Fruit fly (Drosophila melanogaster): Measurements from ENCODE around the gene CG5895.

CG5895 gene

dm6 chr3L:16049955-16050886 lies 14.9 kb downstream of the CG5895 start (continued):
- TF ChIP-seq CG13296 (GFP tag; optimal IDR thresholded peaks at IDR 0.05), result peak; percentile 71
- TF ChIP-seq az2 (GFP tag; optimal IDR thresholded peaks at IDR 0.05), result no peak
- peak; percentile 18 for TF ChIP-seq CG7839 (tag; optimal IDR thresholded peaks at IDR 0.05)
- TF ChIP-seq B-H2 (GFP tag; optimal IDR thresholded peaks at IDR 0.05), result peak; percentile 63
- no peak for TF ChIP-seq CG6791 (GFP tag; IDR thresholded peaks at IDR 0.05; ENCODE audit: partially characterized antibody)
- peak; percentile 39 for TF ChIP-seq MESR4 (GFP tag; optimal IDR thresholded peaks at IDR 0.05)
- no peak for TF ChIP-seq mld (GFP tag; IDR thresholded peaks at IDR 0.05; ENCODE audit: partially characterized antibody)
- TF ChIP-seq gce (GFP tag; IDR thresholded peaks at IDR 0.05), result no peak; the same call in 2 of the 3 replicates
- TF ChIP-seq Abd-B (GFP tag; optimal IDR thresholded peaks at IDR 0.05), result no peak
- no peak for TF ChIP-seq kay (GFP tag; optimal IDR thresholded peaks at IDR 0.05)
- TF ChIP-seq lilli (GFP tag; optimal IDR thresholded peaks at IDR 0.05), result no peak
- TF ChIP-seq CG4360 (GFP tag; IDR thresholded peaks at IDR 0.05), result 0 out of 2 replicates have a peak, but pooled peaks have one; percentile 13
- peak; percentile 49 for TF ChIP-seq scrt (GFP tag; optimal IDR thresholded peaks at IDR 0.05)
- TF ChIP-seq ato (GFP tag; IDR thresholded peaks at IDR 0.05; ENCODE audit: partially characterized antibody), result no peak
- 0 out of 2 replicates have a peak, but pooled peaks have one; percentile 10 for TF ChIP-seq CG17612 (GFP tag; IDR thresholded peaks at IDR 0.05)
- TF ChIP-seq CG13775 (GFP tag; optimal IDR thresholded peaks at IDR 0.05), result no peak
- TF ChIP-seq CG8388 (GFP tag; optimal IDR thresholded peaks at IDR 0.05), result no peak
- TF ChIP-seq CG7556 (GFP tag; optimal IDR thresholded peaks at IDR 0.05), result peak; percentile 56
- peak; percentile 35 for TF ChIP-seq CG18262 (tag; optimal IDR thresholded peaks at IDR 0.05)
- TF ChIP-seq Hey (tag; optimal IDR thresholded peaks at IDR 0.05), result no peak
- TF ChIP-seq CG2202 (tag; optimal IDR thresholded peaks at IDR 0.05), result no peak
- peak; percentile 3 for TF ChIP-seq gsb-n (tag; optimal IDR thresholded peaks at IDR 0.05)
- no peak for TF ChIP-seq pnt (GFP tag; optimal IDR thresholded peaks at IDR 0.05)
- TF ChIP-seq Scr (GFP tag; IDR thresholded peaks at IDR 0.05; ENCODE audit: partially characterized antibody), result no peak
- TF ChIP-seq Dip3 (GFP tag; optimal IDR thresholded peaks at IDR 0.05), result no peak
- peak; percentile 49 for TF ChIP-seq Med (GFP tag)
- peak; percentile 31 for TF ChIP-seq gem (tag; optimal IDR thresholded peaks at IDR 0.05)
- peak; percentile 19; the same call in 1 of the 2 replicates for TF ChIP-seq unc-4 (GFP tag; IDR thresholded peaks at IDR 0.05; ENCODE audit: partially characterized antibody)
- no peak for TF ChIP-seq sens-2 (GFP tag; IDR thresholded peaks at IDR 0.05)
- TF ChIP-seq CG6765 (GFP tag; optimal IDR thresholded peaks at IDR 0.05), result no peak
- no peak for TF ChIP-seq CG8290 (GFP tag; optimal IDR thresholded peaks at IDR 0.05)
- TF ChIP-seq CG8290 (tag; optimal IDR thresholded peaks at IDR 0.05), result peak; percentile 70 to 75
- peak; percentile 95 for TF ChIP-seq CG34376 (GFP tag; optimal IDR thresholded peaks at IDR 0.05)
- no peak for TF ChIP-seq CG17186 (GFP tag; optimal IDR thresholded peaks at IDR 0.05)
- TF ChIP-seq CG9817 (tag; optimal IDR thresholded peaks at IDR 0.05), result no peak
- TF ChIP-seq MBD-R2 (GFP tag; IDR thresholded peaks at IDR 0.05), result peak; percentile 28
- no peak for TF ChIP-seq gfzf (GFP tag; optimal IDR thresholded peaks at IDR 0.05)
- TF ChIP-seq ham (GFP tag; IDR thresholded peaks at IDR 0.05), result no peak
- no peak for TF ChIP-seq fd96Cb (tag; optimal IDR thresholded peaks at IDR 0.05)
- TF ChIP-seq NC2α (GFP tag; optimal IDR thresholded peaks at IDR 0.05), result no peak
- TF ChIP-seq Mad (GFP tag; optimal IDR thresholded peaks at IDR 0.05), result peak; percentile 9
- no peak for TF ChIP-seq ERR (GFP tag; optimal IDR thresholded peaks at IDR 0.05)
- no peak for TF ChIP-seq jigr1 (GFP tag; IDR thresholded peaks at IDR 0.05)
- TF ChIP-seq CG10147 (GFP tag; optimal IDR thresholded peaks at IDR 0.05), result peak; percentile 27
- no peak for TF ChIP-seq CG8765 (GFP tag; IDR thresholded peaks at IDR 0.05)
- no peak for TF ChIP-seq CG4617 (GFP tag; optimal IDR thresholded peaks at IDR 0.05; ENCODE audit: borderline replicate concordance)
- TF ChIP-seq CG42726 (GFP tag; IDR thresholded peaks at IDR 0.05; ENCODE audit: partially characterized antibody), result no peak; the same call in 1 of the 2 replicates
- TF ChIP-seq TFAM (GFP tag; optimal IDR thresholded peaks at IDR 0.05), result no peak
